Worm (Caenorhabditis elegans): ENCODE data around the gene gldi-4.
A peak's percentile ranks its signal among the peaks of the same experiment; 100 is the strongest.

gldi-4 gene

DNA sequence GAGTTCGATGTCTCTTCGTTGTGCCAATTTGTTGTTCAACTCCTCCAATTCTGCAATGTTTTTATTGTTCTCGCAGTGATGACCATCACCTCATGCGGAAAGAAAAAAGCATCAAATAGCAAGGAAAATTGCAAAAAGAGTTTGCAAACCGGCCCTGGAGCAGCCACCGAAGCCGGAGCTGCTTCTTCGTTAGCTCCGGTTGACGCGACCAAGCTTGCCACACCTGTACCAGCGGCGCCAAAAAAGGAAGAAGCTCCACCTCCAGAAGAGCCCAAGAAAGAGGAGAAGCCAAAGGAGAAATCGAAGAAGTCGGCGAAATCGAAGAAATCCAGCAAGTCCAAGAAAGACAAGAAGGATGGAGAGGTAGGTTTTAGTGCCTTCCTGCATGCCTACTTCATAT, 7.2 kb upstream of the gldi-4 start:
- TF ChIP-seq ztf-11 (tag; optimal IDR thresholded peaks at IDR 0.05), result no peak
- TF ChIP-seq skn-1 (tag; optimal IDR thresholded peaks at IDR 0.05), result no peak
- TF ChIP-seq lin-39 (tag; optimal IDR thresholded peaks at IDR 0.05), result no peak
- TF ChIP-seq fkh-2 (tag; optimal IDR thresholded peaks at IDR 0.05), result no peak
- TF ChIP-seq zag-1 (tag; optimal IDR thresholded peaks at IDR 0.05), result no peak
- no peak for TF ChIP-seq sea-2 (GFP tag; optimal IDR thresholded peaks at IDR 0.05)
- TF ChIP-seq unc-62 (GFP tag; optimal IDR thresholded peaks at IDR 0.05), result no peak
- no peak for TF ChIP-seq snpc-4 (tag; optimal IDR thresholded peaks at IDR 0.05)
- no peak for TF ChIP-seq mdl-1 (tag; optimal IDR thresholded peaks at IDR 0.05)
- TF ChIP-seq elt-2 (tag; optimal IDR thresholded peaks at IDR 0.05), result no peak
- TF ChIP-seq pqm-1 (tag; optimal IDR thresholded peaks at IDR 0.05), result no peak
- no peak for TF ChIP-seq elt-1 (tag; optimal IDR thresholded peaks at IDR 0.05)
- TF ChIP-seq ceh-28 (tag; optimal IDR thresholded peaks at IDR 0.05), result no peak
- no peak for TF ChIP-seq eor-1 (tag; optimal IDR thresholded peaks at IDR 0.05)

DNA sequence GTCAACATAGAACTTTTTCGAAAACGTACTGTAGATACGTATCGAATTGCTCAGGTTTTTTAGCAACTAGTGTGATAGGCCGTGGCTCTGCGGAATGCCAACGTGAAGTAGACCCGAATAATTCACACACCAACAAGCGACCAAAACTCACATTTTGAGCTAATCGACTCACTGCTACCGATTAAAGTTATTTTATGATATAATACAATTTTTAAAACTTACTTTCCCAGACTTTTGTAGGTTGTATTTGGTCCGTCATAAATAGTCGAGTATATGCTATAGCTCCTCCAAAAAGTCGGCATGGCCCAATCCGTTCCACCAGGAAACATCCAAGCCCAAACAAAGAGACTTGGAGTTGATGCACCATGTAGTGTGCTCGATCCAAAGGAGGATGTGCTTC, 6.6 kb upstream of the gldi-4 start, which contains the start of gene C25A8.1:
Gene C25A8.1, plus strand, starts transcription at position 301 of the 400 bp plus-strand sequence.
- TF ChIP-seq nhr-23 (tag; optimal IDR thresholded peaks at IDR 0.05), result no peak
- TF ChIP-seq nhr-11 (tag; optimal IDR thresholded peaks at IDR 0.05), result no peak
- no peak for TF ChIP-seq nhr-28 (tag; optimal IDR thresholded peaks at IDR 0.05)
- no peak for TF ChIP-seq eor-1 (tag; optimal IDR thresholded peaks at IDR 0.05)
- no peak for TF ChIP-seq jun-1 (tag; optimal IDR thresholded peaks at IDR 0.05)
- TF ChIP-seq daf-12 (tag; optimal IDR thresholded peaks at IDR 0.05), result no peak
- no peak for TF ChIP-seq elt-2 (tag; optimal IDR thresholded peaks at IDR 0.05)
- no peak for TF ChIP-seq nhr-76 (tag; optimal IDR thresholded peaks at IDR 0.05)

DNA sequence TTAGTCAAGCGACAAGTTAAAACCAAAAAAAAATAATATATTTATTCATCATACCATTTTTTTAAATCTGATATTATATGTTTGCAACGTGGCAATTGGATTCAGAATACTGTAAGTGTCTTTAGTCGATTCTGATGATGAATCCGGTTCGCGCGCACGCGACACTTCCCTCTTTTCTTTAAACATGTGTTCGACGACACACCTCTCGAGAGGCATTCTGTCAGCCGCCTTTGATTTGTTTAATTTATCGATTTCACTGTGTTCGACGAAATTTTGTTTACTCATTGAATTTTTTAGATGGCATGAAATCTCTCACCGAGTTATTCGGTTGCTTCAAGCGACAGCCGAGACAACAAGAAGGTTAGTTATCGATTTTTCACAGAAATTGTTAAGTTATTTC, 5.7 kb upstream of the gldi-4 start, which contains the start of gene trxr-1:
Gene trxr-1, plus strand, starts transcription at position 227 of the 400 bp plus-strand sequence.
- TF ChIP-seq elt-2 (tag; optimal IDR thresholded peaks at IDR 0.05) (no peak), hmg-11 (tag; optimal IDR thresholded peaks at IDR 0.05) (peak; percentile 15)

DNA sequence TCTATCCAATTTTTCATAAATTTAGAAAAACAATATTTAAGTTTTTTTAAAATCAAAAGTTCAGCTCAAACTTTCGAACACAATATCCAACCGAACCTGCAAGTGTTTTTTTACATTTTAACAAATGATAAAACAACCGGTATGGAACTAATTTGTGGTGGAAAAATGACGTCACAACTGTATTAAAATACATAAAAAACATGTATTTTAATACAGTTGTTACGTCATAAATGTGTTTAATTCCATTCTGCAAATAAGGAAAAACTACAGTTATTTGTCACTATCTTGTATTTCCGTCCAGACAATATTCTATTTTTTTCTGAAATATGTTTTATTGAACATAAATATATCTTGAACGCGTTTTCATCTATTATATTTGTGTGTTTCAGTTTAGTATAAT, 5.2 kb upstream of the gldi-4 start:
- TF ChIP-seq ztf-4 (tag; optimal IDR thresholded peaks at IDR 0.05), result no peak
- no peak for TF ChIP-seq ceh-82 (tag; optimal IDR thresholded peaks at IDR 0.05)
- TF ChIP-seq snpc-4 (tag; optimal IDR thresholded peaks at IDR 0.05), result no peak
- no peak for TF ChIP-seq mdl-1 (tag; optimal IDR thresholded peaks at IDR 0.05)
- TF ChIP-seq nhr-76 (tag; optimal IDR thresholded peaks at IDR 0.05), result no peak
- no peak for TF ChIP-seq R02D3.7 (tag; optimal IDR thresholded peaks at IDR 0.05)
- TF ChIP-seq jun-1 (tag; optimal IDR thresholded peaks at IDR 0.05), result no peak

DNA sequence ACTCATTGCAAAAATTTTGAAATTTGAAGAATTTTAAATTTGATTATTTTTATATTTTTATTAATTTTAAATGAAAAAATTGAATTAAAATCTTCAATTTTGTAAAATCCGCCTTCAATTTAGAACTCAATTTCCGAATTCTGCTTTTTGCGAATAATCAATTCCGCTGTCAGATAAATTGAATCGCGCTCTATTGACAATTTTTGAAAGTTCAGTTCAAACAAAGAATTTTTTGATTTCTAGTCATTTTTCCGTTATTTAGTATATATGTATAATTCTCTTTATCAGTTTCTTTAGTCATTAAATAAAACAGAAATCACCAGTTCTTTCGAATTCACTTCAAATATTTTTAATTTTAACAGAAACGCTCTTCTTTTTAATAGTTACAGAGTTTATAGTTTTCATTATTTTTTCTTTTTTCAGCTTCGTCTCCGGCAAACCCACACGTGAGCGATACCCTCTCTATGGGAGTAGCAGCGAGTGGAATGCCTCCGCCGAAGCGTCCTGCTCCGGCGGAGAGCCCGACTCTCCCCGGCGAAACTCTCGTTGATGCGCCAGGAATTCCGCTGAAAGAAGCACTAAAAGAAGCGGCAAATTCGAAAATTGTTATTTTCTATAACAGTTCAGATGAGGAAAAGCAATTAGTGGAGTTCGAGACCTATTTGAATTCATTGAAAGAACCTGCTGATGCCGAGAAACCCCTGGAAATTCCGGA, 4.5 kb upstream of the gldi-4 start:
- no peak for TF ChIP-seq elt-3 (tag; optimal IDR thresholded peaks at IDR 0.05)
- peak; percentile 50 for TF ChIP-seq pha-4 (tag; optimal IDR thresholded peaks at IDR 0.05)
- peak; percentile 18 for TF ChIP-seq nfya-1 (tag; optimal IDR thresholded peaks at IDR 0.05; ENCODE audit: insufficient read depth)
- TF ChIP-seq nhr-28 (tag; optimal IDR thresholded peaks at IDR 0.05), result no peak
- no peak for TF ChIP-seq nhr-23 (tag; optimal IDR thresholded peaks at IDR 0.05)
- TF ChIP-seq ceh-9 (tag; optimal IDR thresholded peaks at IDR 0.05), result no peak
- no peak for TF ChIP-seq zag-1 (tag; optimal IDR thresholded peaks at IDR 0.05)
- TF ChIP-seq nhr-77 (tag; optimal IDR thresholded peaks at IDR 0.05), result no peak
- peak; percentile 18 for TF ChIP-seq elt-2 (tag; optimal IDR thresholded peaks at IDR 0.05)
- no peak for TF ChIP-seq egl-27 (tag; optimal IDR thresholded peaks at IDR 0.05)
- no peak for TF ChIP-seq fkh-2 (tag; optimal IDR thresholded peaks at IDR 0.05)
- TF ChIP-seq ceh-82 (tag; optimal IDR thresholded peaks at IDR 0.05), result no peak
- TF ChIP-seq skn-1 (tag; optimal IDR thresholded peaks at IDR 0.05), result no peak
- TF ChIP-seq mdl-1 (tag; optimal IDR thresholded peaks at IDR 0.05), result no peak
- TF ChIP-seq lin-15B (tag; optimal IDR thresholded peaks at IDR 0.05), result peak; percentile 24

DNA sequence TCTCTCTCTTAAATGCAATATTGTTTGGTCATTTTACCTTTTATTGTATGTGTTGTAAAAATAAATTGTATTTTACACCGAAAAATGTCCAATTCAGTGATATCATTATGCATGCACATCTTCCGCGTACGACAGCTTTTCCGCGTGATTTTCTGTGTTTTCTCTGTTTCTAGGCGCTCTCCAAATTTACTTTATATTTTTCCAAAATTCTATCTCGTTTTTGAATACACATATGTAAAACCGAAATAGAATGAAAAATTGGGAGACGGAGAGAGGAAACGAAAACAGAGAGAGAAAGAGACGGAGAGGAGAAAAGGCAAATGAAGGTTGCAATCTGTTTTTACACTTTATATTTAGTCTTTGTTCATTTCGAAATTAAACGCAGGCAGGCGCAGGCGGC, 922 bp upstream of the gldi-4 start:
- peak; percentile 68 for TF ChIP-seq pqm-1 (tag; optimal IDR thresholded peaks at IDR 0.05)
- TF ChIP-seq ceh-16 (tag; optimal IDR thresholded peaks at IDR 0.05), result no peak
- TF ChIP-seq sea-2 (GFP tag; optimal IDR thresholded peaks at IDR 0.05), result no peak
- TF ChIP-seq nhr-237 (tag; optimal IDR thresholded peaks at IDR 0.05), result no peak
- no peak for TF ChIP-seq R02D3.7 (tag; optimal IDR thresholded peaks at IDR 0.05)
- TF ChIP-seq egl-27 (tag; optimal IDR thresholded peaks at IDR 0.05), result no peak
- TF ChIP-seq zag-1 (tag; optimal IDR thresholded peaks at IDR 0.05), result no peak
- no peak for TF ChIP-seq ama-1 (optimal IDR thresholded peaks at IDR 0.05)
- no peak for TF ChIP-seq nhr-28 (tag; optimal IDR thresholded peaks at IDR 0.05)
- TF ChIP-seq lsy-12 (tag; optimal IDR thresholded peaks at IDR 0.05), result no peak
- TF ChIP-seq nhr-77 (tag; optimal IDR thresholded peaks at IDR 0.05), result no peak
- TF ChIP-seq ztf-4 (tag; optimal IDR thresholded peaks at IDR 0.05), result no peak
- no peak for TF ChIP-seq ceh-28 (tag; optimal IDR thresholded peaks at IDR 0.05)
- TF ChIP-seq fkh-2 (tag; optimal IDR thresholded peaks at IDR 0.05), result no peak
- no peak for TF ChIP-seq eor-1 (tag; optimal IDR thresholded peaks at IDR 0.05)
- no peak for TF ChIP-seq mdl-1 (tag; optimal IDR thresholded peaks at IDR 0.05)
- peak; percentile 47 for TF ChIP-seq elt-2 (tag; optimal IDR thresholded peaks at IDR 0.05)
- no peak for TF ChIP-seq elt-1 (tag; optimal IDR thresholded peaks at IDR 0.05)
- TF ChIP-seq nhr-25 (tag; optimal IDR thresholded peaks at IDR 0.05), result peak; percentile 53
- TF ChIP-seq lin-39 (tag; optimal IDR thresholded peaks at IDR 0.05), result no peak
- no peak for TF ChIP-seq ztf-11 (tag; optimal IDR thresholded peaks at IDR 0.05)
- TF ChIP-seq nhr-11 (tag; optimal IDR thresholded peaks at IDR 0.05), result no peak
- no peak for TF ChIP-seq ZK546.5 (tag; optimal IDR thresholded peaks at IDR 0.05)
- no peak for TF ChIP-seq skn-1 (tag; optimal IDR thresholded peaks at IDR 0.05)
- TF ChIP-seq lin-15B (tag; optimal IDR thresholded peaks at IDR 0.05), result peak; percentile 9
- peak; percentile 21 for TF ChIP-seq hmg-11 (tag; optimal IDR thresholded peaks at IDR 0.05)
- no peak for TF ChIP-seq nhr-12 (tag; optimal IDR thresholded peaks at IDR 0.05)
- TF ChIP-seq fos-1 (tag; optimal IDR thresholded peaks at IDR 0.05), result no peak
